Fruit fly (Drosophila melanogaster): ENCODE results near the gene CG9396.

Gene CG9396

DNA sequence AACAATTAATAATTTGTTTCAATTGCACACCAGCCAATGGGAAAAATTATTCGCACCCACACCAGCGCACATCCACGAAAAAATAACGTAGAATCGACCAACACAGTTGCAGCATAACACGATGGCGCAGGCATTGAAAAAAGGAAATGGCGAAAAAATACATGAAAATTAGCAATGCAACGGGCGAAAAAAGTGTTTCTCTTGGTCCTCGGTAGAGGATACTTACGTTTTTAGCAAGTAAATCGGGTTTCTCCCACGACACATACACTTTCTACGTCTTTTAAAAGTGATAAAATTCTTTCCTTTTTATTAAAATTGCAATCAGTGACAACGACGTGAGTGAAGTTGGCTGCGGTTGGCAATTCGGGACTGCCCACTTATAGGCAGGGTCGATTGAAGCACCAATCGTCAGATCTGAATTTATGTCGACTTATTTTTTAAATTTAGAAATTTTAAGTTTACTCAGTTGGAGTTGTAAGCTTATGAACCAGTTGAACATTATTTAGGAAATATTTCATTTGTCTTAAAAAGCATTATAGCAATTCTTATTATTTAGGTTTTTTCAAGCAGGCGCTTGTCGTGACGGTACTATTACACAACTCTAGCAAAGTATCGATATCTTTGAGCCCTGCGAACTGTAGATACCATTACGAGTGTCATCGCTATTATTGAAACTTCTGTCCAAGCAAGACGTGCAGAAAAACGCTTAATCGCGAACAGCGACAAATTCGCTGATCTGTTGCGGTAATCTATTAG lies 6.1 kb upstream of the CG9396 start, which contains the start of the genes Kap-alpha3 and Son (continued):
- no peak for TF ChIP-seq D (optimal IDR thresholded peaks at IDR 0.05)
- TF ChIP-seq D (GFP tag; optimal IDR thresholded peaks at IDR 0.05), result peak; percentile 89
- TF ChIP-seq CG30431 (GFP tag; optimal IDR thresholded peaks at IDR 0.05), result peak; percentile 90
- TF ChIP-seq oc (tag; optimal IDR thresholded peaks at IDR 0.05), result peak; percentile 73
- TF ChIP-seq bbx (GFP tag; IDR thresholded peaks at IDR 0.05; ENCODE audit: partially characterized antibody), result peak; percentile 64
- TF ChIP-seq al (GFP tag; IDR thresholded peaks at IDR 0.05), result peak; percentile 88
- TF ChIP-seq Trl (optimal IDR thresholded peaks at IDR 0.05), result no peak
- peak; percentile 95 for TF ChIP-seq Trl (GFP tag; optimal IDR thresholded peaks at IDR 0.05)
- peak; percentile 69 for TF ChIP-seq bigmax (GFP tag; optimal IDR thresholded peaks at IDR 0.05)
- peak; percentile 98 for TF ChIP-seq CG17912 (GFP tag; optimal IDR thresholded peaks at IDR 0.05)
- TF ChIP-seq CG9727 (GFP tag; optimal IDR thresholded peaks at IDR 0.05), result peak; percentile 97
- TF ChIP-seq CG13894 (tag; optimal IDR thresholded peaks at IDR 0.05), result peak; percentile 91
- TF ChIP-seq schlank (tag; optimal IDR thresholded peaks at IDR 0.05), result peak; percentile 91
- TF ChIP-seq CG30403 (GFP tag; optimal IDR thresholded peaks at IDR 0.05), result peak; percentile 94
- TF ChIP-seq Sox100B (GFP tag; optimal IDR thresholded peaks at IDR 0.05), result peak; percentile 95
- TF ChIP-seq peb (GFP tag; IDR thresholded peaks at IDR 0.05), result peak; percentile 67; the same call in 1 of the 2 replicates
- peak; percentile 84 for TF ChIP-seq HmgD (GFP tag; optimal IDR thresholded peaks at IDR 0.05)
- peak; percentile 93 for TF ChIP-seq CG3847 (GFP tag; IDR thresholded peaks at IDR 0.05)
- TF ChIP-seq zf30C (GFP tag; optimal IDR thresholded peaks at IDR 0.05), result peak; percentile 48
- TF ChIP-seq so (GFP tag; IDR thresholded peaks at IDR 0.05), result peak; percentile 72; the same call in 2 of the 3 replicates
- peak; percentile 92 for TF ChIP-seq H15 (GFP tag; IDR thresholded peaks at IDR 0.05)
- peak; percentile 85 for TF ChIP-seq hbn (GFP tag; IDR thresholded peaks at IDR 0.05; ENCODE audit: partially characterized antibody)
- TF ChIP-seq CG7745 (tag; optimal IDR thresholded peaks at IDR 0.05), result peak; percentile 42
- peak; percentile 91 for TF ChIP-seq Bteb2 (GFP tag; optimal IDR thresholded peaks at IDR 0.05)
- TF ChIP-seq btn (GFP tag; optimal IDR thresholded peaks at IDR 0.05), result peak; percentile 90
- TF ChIP-seq cwo (GFP tag; optimal IDR thresholded peaks at IDR 0.05), result peak; percentile 79
- TF ChIP-seq CG6765 (GFP tag; optimal IDR thresholded peaks at IDR 0.05), result peak; percentile 97
- no peak for TF ChIP-seq cad (GFP tag; optimal IDR thresholded peaks at IDR 0.05)
- TF ChIP-seq Dek (tag; optimal IDR thresholded peaks at IDR 0.05), result peak; percentile 87
- TF ChIP-seq CrebB (tag; optimal IDR thresholded peaks at IDR 0.05), result peak; percentile 91
- TF ChIP-seq CG6854 (GFP tag; optimal IDR thresholded peaks at IDR 0.05), result peak; percentile 90
- peak; percentile 96 for TF ChIP-seq lab (GFP tag; optimal IDR thresholded peaks at IDR 0.05)
- TF ChIP-seq corto (GFP tag; optimal IDR thresholded peaks at IDR 0.05), result peak; percentile 29
- peak; percentile 96 for TF ChIP-seq MTF-1 (GFP tag; optimal IDR thresholded peaks at IDR 0.05; ENCODE audit: borderline replicate concordance)
- peak; percentile 86 for TF ChIP-seq gcm2 (GFP tag; optimal IDR thresholded peaks at IDR 0.05)
- no peak for TF ChIP-seq prd (optimal IDR thresholded peaks at IDR 0.05)
- peak; percentile 89 for TF ChIP-seq prd (GFP tag; IDR thresholded peaks at IDR 0.05)
- TF ChIP-seq CG4424 (GFP tag; optimal IDR thresholded peaks at IDR 0.05), result peak; percentile 93
- peak; percentile 88 for TF ChIP-seq gem (tag; optimal IDR thresholded peaks at IDR 0.05)
- peak; percentile 69 for TF ChIP-seq jing (GFP tag; optimal IDR thresholded peaks at IDR 0.05)
- TF ChIP-seq CG34422 (GFP tag; IDR thresholded peaks at IDR 0.05), result peak; percentile 88
- peak; percentile 86 for TF ChIP-seq pzg (GFP tag; optimal IDR thresholded peaks at IDR 0.05)
- TF ChIP-seq HLHmδ (GFP tag; optimal IDR thresholded peaks at IDR 0.05), result peak; percentile 97
- TF ChIP-seq CG11560 (tag; IDR thresholded peaks at IDR 0.05), result peak; percentile 71; the same call in 2 of the 3 replicates
- peak; percentile 94 for TF ChIP-seq HHEX (GFP tag; optimal IDR thresholded peaks at IDR 0.05)
- TF ChIP-seq Jarid2 (GFP tag; optimal IDR thresholded peaks at IDR 0.05), result peak; percentile 80
- peak; percentile 84 for TF ChIP-seq Usf (GFP tag; optimal IDR thresholded peaks at IDR 0.05)
- TF ChIP-seq CG2199 (GFP tag; IDR thresholded peaks at IDR 0.05), result peak; percentile 79; the same call in 2 of the 3 replicates
- TF ChIP-seq CG5953 (GFP tag; IDR thresholded peaks at IDR 0.05), result peak; percentile 72

Data from whole organism, embryonic.